Worm (Caenorhabditis elegans) whole organism, L4 larva: ENCODE data around the gene C04B4.2.

Experiments used
- F49E8.2 ChIP-seq: sonication (generic microtip); optimal IDR thresholded peaks from 2 replicates; lab custom pipeline; 2016; ENCODE audit warnings: missing compliant biosample characterization, mild to moderate bottlenecking, missing genetic modification characterization, borderline replicate concordance
- attf-4 ChIP-seq: sonication (generic microtip); optimal IDR thresholded peaks from 3 replicates; lab custom pipeline; 2017; ENCODE audit warnings: missing biosample characterization, missing genetic modification characterization
- lin-15B ChIP-seq: fragments of 150-350 bp; sonication (generic microtip); optimal IDR thresholded peaks from 3 replicates; lab custom pipeline; 2014; ENCODE audit warnings: missing biosample characterization, missing genetic modification characterization
- pha-4 ChIP-seq, 2 experiments: fragments of 150-350 bp in 1 of 2; fragments of 200-800 bp in 1 of 2; sonication (Bioruptor generic) in 1 of 2; IDR thresholded peaks in 1 of 2; optimal IDR thresholded peaks in 1 of 2; 2 replicates each; pipeline versions ENCODE4 v1.3.6 to Lab custom; 2014 to 2022; ENCODE audit warnings: missing genetic modification characterization in 2 of 2, missing genetic modification reagents in 2 of 2, missing biosample characterization in 1 of 2, missing compliant biosample characterization in 1 of 2

DNA sequence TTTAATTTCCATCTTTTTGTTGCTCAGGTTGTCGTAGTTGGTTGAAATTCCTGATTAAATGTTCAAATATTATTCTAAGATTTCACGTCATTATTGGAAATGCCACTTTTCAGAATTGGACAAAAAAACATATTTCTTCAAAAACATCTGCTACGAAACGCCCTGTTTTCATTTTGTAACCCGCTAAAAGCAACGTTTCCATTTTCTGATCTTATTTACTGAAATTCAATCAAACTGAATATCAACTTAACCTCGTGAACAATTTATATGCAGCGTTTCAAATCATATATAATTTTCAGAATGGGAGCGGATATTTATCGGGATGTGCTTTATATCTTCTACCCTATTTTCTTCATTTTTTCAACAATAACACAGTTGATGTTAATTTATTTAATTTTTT lies 40.4 kb downstream of the C04B4.2 start, which contains the start of gene srd-40:
- TF ChIP-seq lin-15B (tag; lab: Kevin White, UChicago): no peak
- no peak for TF ChIP-seq attf-4 (tag; lab: Kevin White, UChicago)
- no peak for TF ChIP-seq F49E8.2 (tag; lab: Kevin White, UChicago)
- TF ChIP-seq pha-4 (GFP tag; IDR thresholded peaks at IDR 0.05; lab: Robert Waterston, UW): no peak
- TF ChIP-seq pha-4 (tag; optimal IDR thresholded peaks at IDR 0.05; lab: Kevin White, UChicago): no peak
